Worm (Caenorhabditis elegans) whole organism, L4/young adult: ENCODE measurements around the gene C16D9.3.

Experiments
- W03F9.2 ChIP-seq: fragments of 150-350 bp; optimal IDR thresholded peaks from 2 replicates; lab custom pipeline; 2014; ENCODE audit warnings: missing biosample characterization, missing genetic modification characterization
- dao-5 ChIP-seq: sonication (generic microtip); optimal IDR thresholded peaks from 2 replicates; lab custom pipeline; 2016; ENCODE audit warnings: missing genotype, missing genetic modification characterization, moderate library complexity, missing compliant biosample characterization
- him-1 ChIP-seq: sonication (generic microtip); optimal IDR thresholded peaks from 2 replicates; lab custom pipeline; 2016; ENCODE audit warnings: missing genotype, missing genetic modification reagents, missing genetic modification characterization, missing compliant biosample characterization

DNA sequence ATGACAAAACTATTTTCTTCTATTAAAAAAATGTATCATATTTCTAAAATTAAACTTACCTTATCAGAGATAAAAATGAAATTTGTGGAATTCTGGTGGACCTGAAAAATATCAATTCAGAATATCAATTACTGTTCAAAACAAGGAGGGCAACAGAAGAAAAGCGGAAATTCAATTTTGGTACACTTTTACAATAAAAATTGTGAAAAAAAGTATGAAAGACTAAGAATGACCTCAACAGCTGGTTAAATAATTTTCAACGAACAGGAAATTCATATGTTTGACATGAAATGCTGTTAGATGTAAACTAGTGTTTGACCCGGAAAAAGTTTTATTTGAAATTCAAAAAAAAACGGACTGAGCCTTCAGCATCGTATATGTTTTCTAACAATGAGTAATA lies 26.0 kb downstream of the C16D9.3 start, which contains the start of gene K07C11.7:
- TF ChIP-seq dao-5 (tag; lab: Kevin White, UChicago) (no peak), W03F9.2 (tag; lab: Kevin White, UChicago) (no peak), him-1 (tag; lab: Kevin White, UChicago) (no peak)
